Fruit fly (Drosophila melanogaster): ENCODE results near the gene Usp47.

Usp47 gene

DNA sequence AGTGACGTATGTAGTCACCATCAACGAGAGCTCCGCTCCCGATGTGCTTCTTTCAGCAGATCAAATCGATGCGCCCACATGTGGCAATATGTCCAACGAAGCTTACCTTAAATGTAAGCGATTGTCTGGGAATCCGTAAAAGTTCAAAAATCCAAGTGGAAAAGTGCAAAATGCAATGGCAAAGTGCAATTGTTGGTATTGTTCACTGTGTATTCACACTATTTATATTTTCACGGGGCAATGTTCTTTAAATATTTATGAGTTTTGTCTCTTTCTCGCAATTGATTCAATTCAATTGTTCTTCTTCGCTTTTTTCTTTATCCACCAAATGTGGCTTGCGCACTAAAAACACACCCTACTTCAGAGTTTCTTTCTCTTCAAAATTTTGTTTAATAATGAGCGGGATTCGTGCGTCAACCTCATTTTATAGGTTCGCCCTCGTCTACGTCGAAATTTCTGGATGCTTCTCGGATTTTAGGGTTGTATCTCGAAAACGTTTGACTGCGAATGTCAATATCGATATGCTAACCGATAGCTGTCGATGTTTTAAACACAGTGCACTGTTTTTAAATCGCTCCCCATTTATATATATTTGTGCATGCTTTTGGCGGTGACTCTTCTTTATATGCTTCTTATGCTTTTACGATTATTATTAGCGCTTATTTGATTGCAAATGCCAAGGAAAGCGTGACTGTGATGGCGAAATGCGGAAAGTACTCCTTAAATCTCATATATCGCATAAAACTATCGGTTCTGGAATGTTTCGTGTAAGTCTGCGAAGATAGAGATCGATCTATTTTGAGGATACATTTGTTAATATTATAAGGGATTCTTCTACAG is 813 bp upstream of the Usp47 start, which contains the start of gene DnaJ-1 (continued):
- TF ChIP-seq CG17829 (tag; optimal IDR thresholded peaks at IDR 0.05) (peak; percentile 53), Stat92E (GFP tag; optimal IDR thresholded peaks at IDR 0.05) (peak in 1 of 3 experiments; percentile 77), gfzf (GFP tag; optimal IDR thresholded peaks at IDR 0.05) (peak; percentile 53), ewg (GFP tag; optimal IDR thresholded peaks at IDR 0.05) (peak; percentile 43), HLH4C (GFP tag; IDR thresholded peaks at IDR 0.05; ENCODE audit: partially characterized antibody) (peak; percentile 96), E2f2 (GFP tag; IDR thresholded peaks at IDR 0.05) (peak; percentile 85), tx (GFP tag; optimal IDR thresholded peaks at IDR 0.05) (peak; percentile 3), dimm (GFP tag; IDR thresholded peaks at IDR 0.05) (no peak), ems (GFP tag; optimal IDR thresholded peaks at IDR 0.05) (peak; percentile 16), az2 (GFP tag; optimal IDR thresholded peaks at IDR 0.05) (no peak), CG32532 (GFP tag; IDR thresholded peaks at IDR 0.05) (peak; percentile 23; the same call in 1 of the 2 replicates), Bgb (GFP tag; IDR thresholded peaks at IDR 0.05; ENCODE audit: partially characterized antibody) (peak; percentile 98), YL-1 (GFP tag; optimal IDR thresholded peaks at IDR 0.05) (peak; percentile 92), Sin3A (optimal IDR thresholded peaks at IDR 0.05) (peak; percentile 95), dm (GFP tag; optimal IDR thresholded peaks at IDR 0.05) (peak; percentile 45), CG6791 (GFP tag; IDR thresholded peaks at IDR 0.05; ENCODE audit: partially characterized antibody) (peak; percentile 97), Poxn (GFP tag; IDR thresholded peaks at IDR 0.05) (no peak), Opbp (GFP tag; IDR thresholded peaks at IDR 0.05; ENCODE audit: partially characterized antibody) (peak; percentile 96), CG4282 (GFP tag; optimal IDR thresholded peaks at IDR 0.05) (no peak), trem (tag; optimal IDR thresholded peaks at IDR 0.05) (peak; percentile 31), PHDP (tag; optimal IDR thresholded peaks at IDR 0.05) (peak; percentile 31), CG12155 (GFP tag; optimal IDR thresholded peaks at IDR 0.05) (no peak), CG13894 (tag; optimal IDR thresholded peaks at IDR 0.05) (peak; percentile 75), maf-S (GFP tag; optimal IDR thresholded peaks at IDR 0.05) (no peak), hkb (optimal IDR thresholded peaks at IDR 0.05) (no peak), hkb (GFP tag; IDR thresholded peaks at IDR 0.05) (no peak), CG11560 (tag; IDR thresholded peaks at IDR 0.05) (no peak), Hand (GFP tag; optimal IDR thresholded peaks at IDR 0.05) (peak; percentile 66), Sry-β (GFP tag; optimal IDR thresholded peaks at IDR 0.05) (peak; percentile 7), nerfin-2 (GFP tag; IDR thresholded peaks at IDR 0.05; ENCODE audit: partially characterized antibody) (peak; percentile 93), CG1792 (GFP tag; optimal IDR thresholded peaks at IDR 0.05) (no peak), CG6854 (GFP tag; optimal IDR thresholded peaks at IDR 0.05) (peak; percentile 52), nerfin-1 (tag; optimal IDR thresholded peaks at IDR 0.05) (peak; percentile 36), psq (GFP tag; optimal IDR thresholded peaks at IDR 0.05) (no peak), shn (GFP tag; optimal IDR thresholded peaks at IDR 0.05) (peak; percentile 21), CG34224 (GFP tag; IDR thresholded peaks at IDR 0.05; ENCODE audit: partially characterized antibody) (peak; percentile 97), CTCF (GFP tag; optimal IDR thresholded peaks at IDR 0.05) (peak; percentile 15), CG1603 (tag; optimal IDR thresholded peaks at IDR 0.05) (peak; percentile 43), grau (tag; optimal IDR thresholded peaks at IDR 0.05) (peak; percentile 15), ci (GFP tag; IDR thresholded peaks at IDR 0.05) (peak; percentile 13; the same call in 1 of the 3 replicates), Hr51 (GFP tag; optimal IDR thresholded peaks at IDR 0.05) (peak in 1 of 2 experiments; percentile 19), knrl (GFP tag; IDR thresholded peaks at IDR 0.05; ENCODE audit: partially characterized antibody) (peak; percentile 99), chif (GFP tag; optimal IDR thresholded peaks at IDR 0.05) (peak in 1 of 2 experiments; percentile 6), bab2 (GFP tag; optimal IDR thresholded peaks at IDR 0.05) (peak; percentile 3), hbn (GFP tag; IDR thresholded peaks at IDR 0.05; ENCODE audit: partially characterized antibody) (peak; percentile 98), Sry-δ (GFP tag; optimal IDR thresholded peaks at IDR 0.05) (peak; percentile 85), jumu (GFP tag; optimal IDR thresholded peaks at IDR 0.05) (no peak), CG14014 (GFP tag; IDR thresholded peaks at IDR 0.05) (0 out of 2 replicates have a peak, but pooled peaks have one; percentile 11)

Data from whole organism, embryonic.